Worm (Caenorhabditis elegans): ENCODE data around the gene T11G6.4.

DNA sequence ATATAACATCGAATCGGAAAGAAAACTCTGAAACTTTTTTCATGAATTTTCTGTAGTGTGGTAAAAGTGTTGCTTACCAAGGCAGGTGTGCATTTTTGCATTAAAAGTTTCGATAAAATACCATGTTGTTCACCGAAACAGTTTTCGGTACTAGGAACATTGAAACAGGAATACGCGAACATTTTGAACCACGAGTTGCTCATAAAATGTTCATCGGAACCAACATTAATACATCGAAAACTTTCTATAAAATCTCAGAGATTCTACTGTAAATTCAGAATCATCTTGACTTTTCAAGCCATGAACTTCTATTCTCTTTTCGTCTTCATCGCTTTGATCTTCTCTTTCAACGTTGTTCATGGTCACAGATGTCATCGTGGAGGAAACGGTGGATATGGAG is 28.5 kb upstream of the T11G6.4 start, which contains the start of gene fipr-15:
- TF ChIP-seq Y53F4B.3 (GFP tag; IDR thresholded peaks at IDR 0.05) (no peak), pbrm-1 (GFP tag; IDR thresholded peaks at IDR 0.05) (no peak), atf-7 (tag; optimal IDR thresholded peaks at IDR 0.05) (no peak), sdz-38 (tag; optimal IDR thresholded peaks at IDR 0.05) (no peak), ceh-79 (tag; optimal IDR thresholded peaks at IDR 0.05) (no peak), T07F8.4 (tag; optimal IDR thresholded peaks at IDR 0.05) (no peak), ceh-58 (GFP tag; IDR thresholded peaks at IDR 0.05) (no peak)
